Worm (Caenorhabditis elegans): Measurements from ENCODE around the gene fbxa-4.

- TF ChIP-seq jun-1 (tag; optimal IDR thresholded peaks at IDR 0.05): no peak
- no peak for TF ChIP-seq pha-4 (GFP tag; IDR thresholded peaks at IDR 0.05)
- TF ChIP-seq pha-4 (tag; optimal IDR thresholded peaks at IDR 0.05): no peak
- TF ChIP-seq ztf-11 (tag; optimal IDR thresholded peaks at IDR 0.05): no peak
- no peak for TF ChIP-seq ceh-28 (tag; optimal IDR thresholded peaks at IDR 0.05)
- no peak for TF ChIP-seq attf-4 (tag; optimal IDR thresholded peaks at IDR 0.05)
These were observed 7.1 kb upstream of the fbxa-4 start for ce11 chrII:2422427-2422826.
